Fruit fly (Drosophila melanogaster): ENCODE data around the gene CG33721.

Gene CG33721

DNA sequence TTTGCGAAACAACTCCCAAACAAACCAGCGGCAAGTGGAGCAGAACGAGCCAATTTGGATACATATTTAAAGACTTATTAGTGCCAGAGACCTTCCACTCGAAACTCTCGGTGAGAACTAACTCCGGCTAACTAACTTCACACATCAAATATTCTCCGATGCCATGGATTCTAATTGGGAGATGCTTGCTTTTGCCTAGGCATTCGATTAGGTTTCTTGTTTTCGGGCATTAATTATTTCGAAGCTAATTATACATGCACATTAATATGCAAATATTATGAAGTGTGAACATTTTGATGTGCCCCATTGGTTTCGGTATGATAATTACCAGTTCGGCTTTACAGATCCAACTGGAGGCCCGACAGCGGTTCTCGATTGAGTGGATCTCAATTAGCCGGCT lies 11.3 kb downstream of the CG33721 start, which contains the start of gene CG5386:
Gene CG5386, minus strand, starts transcription at position 101 of the 400 bp plus-strand sequence.
- TF ChIP-seq EcR (GFP tag; optimal IDR thresholded peaks at IDR 0.05) (no peak), gl (tag; optimal IDR thresholded peaks at IDR 0.05) (no peak), CG12605 (GFP tag; IDR thresholded peaks at IDR 0.05) (no peak), CG13204 (GFP tag; optimal IDR thresholded peaks at IDR 0.05) (no peak), Pif1A (GFP tag; optimal IDR thresholded peaks at IDR 0.05) (no peak)

DNA sequence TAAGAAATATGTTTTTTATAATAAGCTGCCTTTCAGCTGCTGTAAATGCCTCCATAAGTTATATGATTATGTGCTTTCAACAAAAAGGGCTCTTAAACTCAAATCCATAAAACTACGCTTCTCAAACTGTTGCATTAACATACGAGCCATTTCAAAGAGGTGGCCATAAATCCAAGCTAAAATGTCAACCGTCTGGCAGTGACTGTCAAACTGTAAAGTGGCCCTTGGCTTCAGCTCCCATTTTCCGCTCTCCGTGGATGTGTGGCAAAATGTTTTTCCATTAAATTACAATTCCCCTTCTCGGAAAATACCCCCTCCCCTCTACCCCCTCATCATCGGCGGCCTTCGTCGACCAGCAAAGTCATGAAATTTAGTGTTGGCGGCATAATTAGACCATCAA lies 11.8 kb downstream of the CG33721 start:
- TF ChIP-seq CG4496 (GFP tag; IDR thresholded peaks at IDR 0.05) (no peak), CG15710 (tag; optimal IDR thresholded peaks at IDR 0.05) (no peak), CG8301 (tag; optimal IDR thresholded peaks at IDR 0.05) (no peak), CG9948 (tag; optimal IDR thresholded peaks at IDR 0.05) (no peak), D1 (tag; optimal IDR thresholded peaks at IDR 0.05) (no peak), Snoo (tag; optimal IDR thresholded peaks at IDR 0.05) (no peak), CG32121 (GFP tag; IDR thresholded peaks at IDR 0.05) (no peak), rn (GFP tag; IDR thresholded peaks at IDR 0.05) (no peak), fd96Ca (GFP tag; IDR thresholded peaks at IDR 0.05) (no peak), Pif1B (GFP tag; optimal IDR thresholded peaks at IDR 0.05) (no peak), gl (tag; optimal IDR thresholded peaks at IDR 0.05) (no peak), CG17806 (tag; optimal IDR thresholded peaks at IDR 0.05) (no peak), CG10348 (GFP tag; IDR thresholded peaks at IDR 0.05) (no peak), CG13204 (GFP tag; optimal IDR thresholded peaks at IDR 0.05) (no peak), CG14655 (GFP tag; optimal IDR thresholded peaks at IDR 0.05) (no peak), Ets98B (GFP tag; IDR thresholded peaks at IDR 0.05) (no peak), CG34367 (tag; optimal IDR thresholded peaks at IDR 0.05) (no peak), Pif1A (GFP tag; optimal IDR thresholded peaks at IDR 0.05) (no peak), EcR (GFP tag; optimal IDR thresholded peaks at IDR 0.05) (no peak), CG12605 (GFP tag; IDR thresholded peaks at IDR 0.05) (no peak)

DNA sequence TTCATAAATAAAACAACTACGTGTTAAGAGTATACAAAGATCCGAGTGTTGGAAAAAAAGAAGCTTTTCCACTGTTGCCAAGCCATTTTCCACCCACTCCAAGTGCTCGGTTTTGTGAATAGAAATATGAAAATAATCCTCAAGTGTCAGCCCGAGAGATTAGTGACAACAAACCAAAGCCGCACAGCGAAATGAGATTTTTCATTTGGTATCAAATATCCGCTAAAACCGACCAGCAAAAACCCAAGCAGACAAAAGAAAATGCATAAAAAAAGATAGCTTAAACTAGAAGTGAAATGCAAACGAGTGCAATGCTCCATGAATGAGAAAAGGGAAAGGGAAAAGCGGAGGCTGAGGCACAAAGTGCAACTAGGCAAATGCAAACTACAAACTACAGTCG lies 20.5 kb downstream of the CG33721 start, which contains the start of gene rdhB:
Gene rdhB, plus strand, starts transcription at position 301 of the 400 bp plus-strand sequence.
- TF ChIP-seq CG17806 (tag; optimal IDR thresholded peaks at IDR 0.05) (no peak), gl (tag; optimal IDR thresholded peaks at IDR 0.05) (no peak), Pif1B (GFP tag; optimal IDR thresholded peaks at IDR 0.05) (no peak), CG4496 (GFP tag; IDR thresholded peaks at IDR 0.05) (no peak), CG13204 (GFP tag; optimal IDR thresholded peaks at IDR 0.05) (no peak), CG9948 (tag; optimal IDR thresholded peaks at IDR 0.05) (no peak), CG10348 (GFP tag; IDR thresholded peaks at IDR 0.05) (no peak), Ets98B (GFP tag; IDR thresholded peaks at IDR 0.05) (no peak), CG34367 (tag; optimal IDR thresholded peaks at IDR 0.05) (no peak)

DNA sequence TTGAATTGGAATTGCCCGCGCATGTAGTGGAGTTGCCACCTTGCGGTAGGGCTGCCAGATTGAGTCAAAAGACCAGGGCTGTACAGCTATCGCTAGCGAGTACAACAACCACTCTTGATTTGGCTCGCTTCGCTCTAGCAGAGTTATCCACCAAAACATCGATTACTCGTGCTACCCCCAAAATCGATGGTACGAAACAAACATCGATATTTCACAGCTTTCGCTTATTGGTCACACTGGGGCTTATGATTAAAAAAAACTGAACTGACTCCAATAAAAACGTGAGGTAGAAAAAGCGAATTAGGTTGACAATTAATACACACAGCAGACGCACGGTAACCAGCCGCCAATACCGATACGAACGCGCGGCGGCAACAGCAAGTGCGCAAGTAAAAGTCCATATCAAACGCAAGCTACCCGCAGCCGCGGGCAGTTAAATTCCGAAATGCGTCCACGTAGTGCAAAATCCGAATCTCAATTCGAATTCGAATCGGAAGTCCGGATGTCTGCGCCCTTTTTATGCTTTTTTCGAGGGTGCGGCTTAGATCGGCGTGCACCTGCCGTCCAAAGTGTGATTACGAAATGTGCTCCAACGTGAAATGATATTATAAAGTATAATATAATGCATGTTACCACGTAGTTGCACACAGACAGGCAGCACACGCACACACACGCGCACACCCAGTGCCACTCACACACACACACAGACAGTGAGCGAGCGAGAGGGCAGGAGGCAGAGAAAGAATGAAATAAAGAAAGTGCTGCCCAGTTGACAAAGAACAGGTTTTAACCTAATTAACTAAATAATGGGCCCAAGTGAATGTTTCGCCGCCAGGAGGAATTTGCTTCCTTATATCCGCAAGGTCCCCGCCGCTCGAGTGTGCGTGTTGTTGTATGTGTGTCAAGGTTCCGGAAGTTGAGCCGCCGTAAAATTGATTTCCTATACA lies 25.9 kb downstream of the CG33721 start, which contains the start of gene Sar1:
Gene Sar1, plus strand, starts transcription at position 222 of the 947 bp plus-strand sequence.
- peak; percentile 79 for TF ChIP-seq EcR (GFP tag; optimal IDR thresholded peaks at IDR 0.05)
- no peak for TF ChIP-seq CG34367 (tag; optimal IDR thresholded peaks at IDR 0.05)
- peak; percentile 8 for TF ChIP-seq Snoo (tag; optimal IDR thresholded peaks at IDR 0.05)

DNA sequence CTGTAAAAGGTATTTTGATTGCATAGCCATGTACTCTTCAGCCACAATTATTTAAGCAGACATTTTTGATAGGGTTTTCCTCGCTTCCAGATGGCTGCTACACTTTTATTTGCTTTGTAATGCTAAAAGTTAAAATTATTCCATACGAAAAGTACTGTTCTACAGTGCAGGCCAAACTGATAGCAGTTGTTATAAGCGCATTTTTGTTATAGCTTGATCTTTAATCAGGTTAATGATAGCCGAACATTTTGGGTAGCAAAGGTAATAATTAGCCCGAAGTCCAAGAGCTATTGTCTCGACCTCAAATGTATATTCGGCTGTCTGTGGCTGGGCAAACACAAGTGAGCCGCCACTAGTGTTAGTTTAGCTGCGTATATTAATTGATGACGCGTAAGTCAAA lies 27.1 kb downstream of the CG33721 start:
- TF ChIP-seq CG10348 (GFP tag; IDR thresholded peaks at IDR 0.05) (no peak), CG17806 (tag; optimal IDR thresholded peaks at IDR 0.05) (no peak)

DNA sequence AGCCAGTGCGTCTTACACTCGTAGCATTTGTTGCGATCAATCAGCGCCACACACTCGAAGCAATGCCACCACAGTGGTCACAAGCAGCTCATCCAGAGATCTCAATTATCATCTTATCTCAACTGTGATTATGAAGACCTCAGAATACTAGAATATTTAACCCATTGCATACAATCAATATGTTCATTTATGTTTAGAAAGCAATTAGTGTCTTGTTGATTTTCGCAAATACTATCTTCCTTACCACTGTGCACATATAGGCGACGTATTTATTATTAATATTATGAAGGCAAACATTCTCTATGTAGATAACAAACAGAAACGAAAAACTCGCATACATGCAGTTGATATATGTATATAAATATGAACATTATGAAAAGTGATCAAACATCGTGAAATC lies 27.9 kb downstream of the CG33721 start:
- peak; percentile 20 for TF ChIP-seq Snoo (tag; optimal IDR thresholded peaks at IDR 0.05)
- TF ChIP-seq CG8301 (tag; optimal IDR thresholded peaks at IDR 0.05): peak; percentile 78
- peak; percentile 87 for TF ChIP-seq CG12605 (GFP tag; IDR thresholded peaks at IDR 0.05)
- peak; percentile 75 for TF ChIP-seq CG9948 (tag; optimal IDR thresholded peaks at IDR 0.05)
- TF ChIP-seq CG15710 (tag; optimal IDR thresholded peaks at IDR 0.05): peak; percentile 75
- TF ChIP-seq CG4496 (GFP tag; IDR thresholded peaks at IDR 0.05): peak; percentile 95
- peak; percentile 48 for TF ChIP-seq EcR (GFP tag; optimal IDR thresholded peaks at IDR 0.05)
- TF ChIP-seq CG32121 (GFP tag; IDR thresholded peaks at IDR 0.05): peak; percentile 90
- peak; percentile 83 for TF ChIP-seq CG8159 (tag; optimal IDR thresholded peaks at IDR 0.05)
- TF ChIP-seq rn (GFP tag; IDR thresholded peaks at IDR 0.05): peak; percentile 76
- TF ChIP-seq Ets98B (GFP tag; IDR thresholded peaks at IDR 0.05): peak; percentile 94
- TF ChIP-seq CG34367 (tag; optimal IDR thresholded peaks at IDR 0.05): peak; percentile 78
- TF ChIP-seq CG10348 (GFP tag; IDR thresholded peaks at IDR 0.05): peak; percentile 49; the same call in 1 of the 2 replicates
- peak; percentile 83 for TF ChIP-seq CG17806 (tag; optimal IDR thresholded peaks at IDR 0.05)
- no peak for TF ChIP-seq D1 (tag; optimal IDR thresholded peaks at IDR 0.05)
- TF ChIP-seq Pif1B (GFP tag; optimal IDR thresholded peaks at IDR 0.05): peak; percentile 79
- TF ChIP-seq gl (tag; optimal IDR thresholded peaks at IDR 0.05): peak; percentile 69
- TF ChIP-seq CG13204 (GFP tag; optimal IDR thresholded peaks at IDR 0.05): no peak
- peak; percentile 78 for TF ChIP-seq CG14655 (GFP tag; optimal IDR thresholded peaks at IDR 0.05)
- peak; percentile 76 for TF ChIP-seq Pif1A (GFP tag; optimal IDR thresholded peaks at IDR 0.05)
- peak; percentile 89 for TF ChIP-seq fd96Ca (GFP tag; IDR thresholded peaks at IDR 0.05)
